Fruit fly (Drosophila melanogaster): ENCODE measurements around the gene CG9240.

DNA sequence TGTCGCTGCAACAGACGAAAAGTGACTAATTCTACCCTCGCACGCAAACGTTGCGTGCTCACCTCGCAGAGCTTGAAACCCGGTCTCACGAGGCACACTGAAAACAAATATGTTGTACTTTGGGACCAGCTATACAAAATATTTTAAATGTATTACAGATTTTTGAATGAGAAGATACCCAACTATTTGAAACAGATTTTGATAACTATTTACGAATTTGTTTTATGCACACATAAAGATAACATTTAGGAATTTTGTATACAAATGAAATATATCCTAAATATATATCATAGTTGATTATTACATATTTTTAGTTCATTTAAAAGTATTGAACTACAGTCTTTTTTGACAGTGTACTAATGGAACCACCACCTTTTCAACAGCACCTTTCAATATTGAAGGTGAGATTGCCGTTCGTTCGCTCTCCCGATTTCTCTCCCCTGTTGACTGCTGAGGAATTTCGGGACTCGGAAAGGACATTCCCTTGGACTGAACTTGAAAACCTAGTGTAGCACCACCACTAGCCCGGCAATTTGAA is 30.0 kb downstream of the CG9240 start, which contains the start of gene CG15646:
- TF ChIP-seq CG8478 (optimal IDR thresholded peaks at IDR 0.05) (no peak), CTCF (optimal IDR thresholded peaks at IDR 0.05) (no peak)
